Fruit fly (Drosophila melanogaster) whole organism, wandering third instar larva: ENCODE measurements at regions not wholly inside any gene's neighbourhood (a gene's known extent, or its start where the extent isn't known, plus 50 kb on each side); places are given as distances from the start of the nearest gene placed in this dataset.

Experiments used
- Abd-B ChIP-seq: fragments of >200 bp; optimal IDR thresholded peaks from 2 replicates; lab custom pipeline; 2017; ENCODE audit warnings: missing biosample characterization, missing genetic modification characterization
- Dfd ChIP-seq: fragments of >200 bp; optimal IDR thresholded peaks from 2 replicates; lab custom pipeline; 2017; ENCODE audit warnings: missing biosample characterization, missing genetic modification characterization
- Dif ChIP-seq: fragments of 200-275, 200-300 bp; sonication (Bioruptor generic); optimal IDR thresholded peaks from 2 replicates; lab custom pipeline; 2018; ENCODE audit warnings: missing biosample characterization, missing genetic modification characterization; ENCODE audit not compliant: partially characterized antibody
- HLH106 ChIP-seq: fragments of 200-800 bp; optimal IDR thresholded peaks from 3 replicates; lab custom pipeline; 2019; ENCODE audit warnings: missing biosample characterization, mild to moderate bottlenecking, missing genetic modification characterization, moderate library complexity
- Hnf4 ChIP-seq: fragments of 200-800 bp; sonication (Bioruptor generic); optimal IDR thresholded peaks from 2 replicates; lab custom pipeline; 2016; ENCODE audit warnings: missing biosample characterization, mild to moderate bottlenecking, missing genetic modification characterization
- Hr78 ChIP-seq: fragments of >200 bp; optimal IDR thresholded peaks from 2 replicates; lab custom pipeline; 2017; ENCODE audit warnings: missing biosample characterization, missing genetic modification characterization
- Hr83 ChIP-seq: fragments of 200-300 bp; sonication (Bioruptor generic); optimal IDR thresholded peaks from 2 replicates; lab custom pipeline; 2016; ENCODE audit warnings: missing biosample characterization, mild to moderate bottlenecking, missing genetic modification characterization, moderate library complexity; ENCODE audit not compliant: poor library complexity, severe bottlenecking
- Jra ChIP-seq: sonication (Bioruptor generic); optimal IDR thresholded peaks from 2 replicates; lab custom pipeline; 2016; ENCODE audit warnings: missing biosample characterization, missing genetic modification characterization
- Mio ChIP-seq: sonication (Bioruptor generic); optimal IDR thresholded peaks from 2 replicates; lab custom pipeline; 2016; ENCODE audit warnings: missing biosample characterization, missing genetic modification characterization
- Myc ChIP-seq: fragments of >200 bp; optimal IDR thresholded peaks from 2 replicates; lab custom pipeline; 2017
- N ChIP-seq: fragments of >200 bp; optimal IDR thresholded peaks from 2 replicates; lab custom pipeline; 2018; ENCODE audit warnings: missing biosample characterization, missing external identifiers, missing genetic modification characterization
- OdsH ChIP-seq: fragments of 200-800 bp; sonication (Bioruptor generic); optimal IDR thresholded peaks from 2 replicates; lab custom pipeline; 2016; ENCODE audit warnings: missing biosample characterization, mild to moderate bottlenecking, missing genetic modification characterization
- Rel ChIP-seq, 2 experiments: fragments of 200-800 bp; sonication (Bioruptor generic) in 1 of 2; optimal IDR thresholded peaks; 2 replicates in 1 of 2; 3 replicates in 1 of 2; lab custom pipeline; 2016 to 2019; ENCODE audit warnings: mild to moderate bottlenecking in 2 of 2, missing biosample characterization in 2 of 2, missing genetic modification characterization in 2 of 2, moderate library complexity in 1 of 2
- Vsx2 ChIP-seq: fragments of 200-300, 225-300 bp; sonication (Bioruptor generic); optimal IDR thresholded peaks from 2 replicates; lab custom pipeline; 2018; ENCODE audit warnings: missing biosample characterization, missing genetic modification characterization; ENCODE audit not compliant: partially characterized antibody
- brk ChIP-seq: fragments of 200-800 bp; sonication (Bioruptor generic); optimal IDR thresholded peaks from 2 replicates; lab custom pipeline; 2016; ENCODE audit warnings: missing biosample characterization, mild to moderate bottlenecking, missing genetic modification characterization
- dl ChIP-seq, 2 experiments: fragments of 175-275, 200-275 bp in 1 of 2; fragments of 200-275 bp in 1 of 2; sonication (Bioruptor generic); optimal IDR thresholded peaks; lab custom pipeline; 2018; ENCODE audit warnings: mild to moderate bottlenecking in 2 of 2, missing biosample characterization in 2 of 2, missing genetic modification characterization in 2 of 2, moderate library complexity in 2 of 2; ENCODE audit not compliant: partially characterized antibody in 2 of 2, insufficient read depth in 1 of 2
- dmrt93B ChIP-seq: fragments of 200-800 bp; sonication (Bioruptor generic); optimal IDR thresholded peaks from 2 replicates; lab custom pipeline; 2018; ENCODE audit warnings: missing biosample characterization, mild to moderate bottlenecking, missing genetic modification characterization
- dsf ChIP-seq: sonication (Bioruptor generic); optimal IDR thresholded peaks from 2 replicates; lab custom pipeline; 2016; ENCODE audit warnings: missing biosample characterization, missing genetic modification characterization, borderline replicate concordance
- ey ChIP-seq: fragments of 200-800 bp; sonication (Bioruptor generic); optimal IDR thresholded peaks from 2 replicates; lab custom pipeline; 2016; ENCODE audit warnings: missing biosample characterization, missing genetic modification characterization
- foxo ChIP-seq, 2 experiments: fragments of 200-800 bp; sonication (Bioruptor generic); optimal IDR thresholded peaks; 2 replicates in 1 of 2; 3 replicates in 1 of 2; lab custom pipeline; 2016 to 2017; ENCODE audit warnings: missing biosample characterization in 2 of 2, missing genetic modification characterization in 2 of 2
- fru ChIP-seq: fragments of 200-800 bp; sonication (Bioruptor generic); optimal IDR thresholded peaks from 3 replicates; lab custom pipeline; 2016; ENCODE audit warnings: missing biosample characterization, mild to moderate bottlenecking, missing genetic modification characterization
- h ChIP-seq: fragments of 200-800 bp; sonication (Bioruptor generic); optimal IDR thresholded peaks from 3 replicates; lab custom pipeline; 2016; ENCODE audit warnings: missing biosample characterization, mild to moderate bottlenecking, missing genetic modification characterization
- lola ChIP-seq: fragments of >200 bp; optimal IDR thresholded peaks from 2 replicates; lab custom pipeline; 2017; ENCODE audit warnings: missing biosample characterization, missing genetic modification characterization
- psq ChIP-seq: fragments of 200-800 bp; sonication (Bioruptor generic); optimal IDR thresholded peaks from 3 replicates; lab custom pipeline; 2017; ENCODE audit warnings: missing biosample characterization, mild to moderate bottlenecking, missing genetic modification characterization, moderate library complexity
- rgr ChIP-seq: fragments of 200-800 bp; sonication (Bioruptor generic); optimal IDR thresholded peaks from 3 replicates; lab custom pipeline; 2016; ENCODE audit warnings: missing biosample characterization, mild to moderate bottlenecking, missing genetic modification characterization
- sv ChIP-seq: fragments of 200-800 bp; sonication (Bioruptor generic); optimal IDR thresholded peaks from 3 replicates; lab custom pipeline; 2016; ENCODE audit warnings: missing biosample characterization, missing genetic modification characterization
- tai ChIP-seq: sonication (Bioruptor generic); optimal IDR thresholded peaks from 2 replicates; lab custom pipeline; 2016; ENCODE audit warnings: missing biosample characterization, missing genetic modification characterization
- usp ChIP-seq: fragments of >200 bp; optimal IDR thresholded peaks from 2 replicates; lab custom pipeline; 2017; ENCODE audit warnings: missing biosample characterization, missing genetic modification characterization
- woc ChIP-seq: sonication (Bioruptor generic); optimal IDR thresholded peaks from 2 replicates; lab custom pipeline; 2016; ENCODE audit warnings: missing biosample characterization, mild to moderate bottlenecking, missing genetic modification characterization

dm6 chr3L:26012403-26012802, 203.2 kb upstream of the CG40160 start:
- TF ChIP-seq fru (GFP tag; lab: Kevin White, UChicago): peak; percentile 46
- peak; percentile 45 for TF ChIP-seq HLH106 (tag; lab: Kevin White, UChicago)
- peak; percentile 36 for TF ChIP-seq tai (GFP tag; lab: Kevin White, UChicago)
- peak in 1 of 2 experiments; percentile 56 for TF ChIP-seq foxo (GFP tag; optimal IDR thresholded peaks at IDR 0.05; lab: Kevin White, UChicago)
- TF ChIP-seq rgr (GFP tag; lab: Kevin White, UChicago): peak; percentile 43
- peak; percentile 36 for TF ChIP-seq OdsH (GFP tag; lab: Kevin White, UChicago)
- TF ChIP-seq woc (GFP tag; lab: Kevin White, UChicago): peak; percentile 46
- TF ChIP-seq ey (GFP tag; lab: Kevin White, UChicago): peak; percentile 40
- TF ChIP-seq Hnf4 (GFP tag; lab: Kevin White, UChicago): peak; percentile 8
- TF ChIP-seq Dif (GFP tag; lab: Kevin White, UChicago): peak; percentile 41
- TF ChIP-seq psq (GFP tag; lab: Kevin White, UChicago): peak; percentile 16
- TF ChIP-seq Dfd (GFP tag; lab: Kevin White, UChicago): peak; percentile 96
- peak; percentile 49 for TF ChIP-seq h

dm6 chr3L:26013084-26013483, 202.5 kb upstream of the CG40160 start:
- TF ChIP-seq Hr78 (GFP tag; lab: Kevin White, UChicago) (no peak), Rel (GFP tag; optimal IDR thresholded peaks at IDR 0.05; lab: Kevin White, UChicago) (no peak), Rel (tag; optimal IDR thresholded peaks at IDR 0.05; lab: Kevin White, UChicago) (peak; percentile 85)

dm6 chr3L:26013573-26014366, 201.8 kb upstream of the CG40160 start:
- no peak for TF ChIP-seq tai (GFP tag; lab: Kevin White, UChicago)
- TF ChIP-seq ey (GFP tag; lab: Kevin White, UChicago): no peak
- no peak for TF ChIP-seq Dif (GFP tag; lab: Kevin White, UChicago)
- TF ChIP-seq lola (GFP tag; lab: Kevin White, UChicago): peak; percentile 91
- TF ChIP-seq fru (GFP tag; lab: Kevin White, UChicago): no peak
- no peak for TF ChIP-seq brk (GFP tag; lab: Kevin White, UChicago)
- TF ChIP-seq sv: no peak
- TF ChIP-seq woc (GFP tag; lab: Kevin White, UChicago): peak; percentile 1
- no peak for TF ChIP-seq Dfd (GFP tag; lab: Kevin White, UChicago)
- TF ChIP-seq dsf (GFP tag; lab: Kevin White, UChicago): no peak
- peak; percentile 99 for TF ChIP-seq N (GFP tag; lab: Kevin White, UChicago)
- TF ChIP-seq dl (GFP tag; optimal IDR thresholded peaks at IDR 0.05; lab: Kevin White, UChicago; ENCODE audit: insufficient read depth in 1 of 2, partially characterized antibody in 2 of 2): no peak
- peak; percentile 26 for TF ChIP-seq Myc
- peak; percentile 94 for TF ChIP-seq Hr78 (GFP tag; lab: Kevin White, UChicago)
- no peak for TF ChIP-seq Rel (GFP tag; optimal IDR thresholded peaks at IDR 0.05; lab: Kevin White, UChicago)
- no peak for TF ChIP-seq Rel (tag; optimal IDR thresholded peaks at IDR 0.05; lab: Kevin White, UChicago)
- no peak for TF ChIP-seq HLH106 (tag; lab: Kevin White, UChicago)
- TF ChIP-seq usp (GFP tag; lab: Kevin White, UChicago): no peak
- TF ChIP-seq dmrt93B (GFP tag; lab: Kevin White, UChicago): peak; percentile 3
- TF ChIP-seq Mio (GFP tag; lab: Kevin White, UChicago): no peak
- no peak for TF ChIP-seq Jra (GFP tag; lab: Kevin White, UChicago)
- peak; percentile 3 for TF ChIP-seq Abd-B (GFP tag; lab: Kevin White, UChicago)
- no peak for TF ChIP-seq Hr83 (GFP tag; lab: Kevin White, UChicago)
- no peak for TF ChIP-seq rgr (GFP tag; lab: Kevin White, UChicago)
- TF ChIP-seq psq (GFP tag; lab: Kevin White, UChicago): no peak
- no peak for TF ChIP-seq Vsx2
- TF ChIP-seq, all 38 proteins: peak for 7
